Worm (Caenorhabditis elegans) whole organism, L1 larva: ENCODE results near the gene let-92.

Source experiments
- C16A3.4 ChIP-seq: fragments of 150-350 bp; optimal IDR thresholded peaks from 2 replicates; lab custom pipeline; 2014; ENCODE audit warnings: missing biosample characterization, missing genetic modification characterization
- C34B4.2 ChIP-seq: sonication (generic microtip); optimal IDR thresholded peaks from 2 replicates; lab custom pipeline; 2017; ENCODE audit warnings: mild to moderate bottlenecking, missing genetic modification characterization, missing compliant biosample characterization
- F16B12.6 ChIP-seq: fragments of 150-350 bp; optimal IDR thresholded peaks from 2 replicates; lab custom pipeline; 2014; ENCODE audit warnings: missing biosample characterization, missing genetic modification characterization
- aha-1 ChIP-seq: fragments of 150-350 bp; optimal IDR thresholded peaks from 2 replicates; lab custom pipeline; 2014; ENCODE audit warnings: missing biosample characterization, missing genetic modification characterization
- alr-1 ChIP-seq: fragments of 200-800 bp; sonication (Bioruptor generic); optimal IDR thresholded peaks from 2 replicates; lab custom pipeline; 2018; ENCODE audit warnings: borderline replicate concordance, mild to moderate bottlenecking, missing genetic modification characterization, missing compliant biosample characterization
- aly-2 ChIP-seq: fragments of 150-350 bp; optimal IDR thresholded peaks from 2 replicates; lab custom pipeline; 2014; ENCODE audit warnings: missing biosample characterization, missing genetic modification characterization
- ama-1 ChIP-seq: fragments of 150-350 bp; optimal IDR thresholded peaks from 2 replicates; lab custom pipeline; 2014
- blmp-1 ChIP-seq: fragments of 150-350 bp; optimal IDR thresholded peaks from 2 replicates; lab custom pipeline; 2014; ENCODE audit warnings: missing biosample characterization, missing genetic modification characterization
- ceh-63 ChIP-seq: fragments of 200-800 bp; sonication (Bioruptor generic); optimal IDR thresholded peaks from 2 replicates; lab custom pipeline; 2018; ENCODE audit warnings: mild to moderate bottlenecking, missing genetic modification characterization, missing compliant biosample characterization
- ceh-90 ChIP-seq: sonication (generic microtip); optimal IDR thresholded peaks from 2 replicates; lab custom pipeline; 2016; ENCODE audit warnings: missing genetic modification characterization, missing compliant biosample characterization
- ces-1 ChIP-seq: fragments of 150-350 bp; optimal IDR thresholded peaks from 2 replicates; lab custom pipeline; 2014; ENCODE audit warnings: missing biosample characterization, missing genetic modification reagents, missing genetic modification characterization
- dsc-1 ChIP-seq: sonication (generic microtip); optimal IDR thresholded peaks from 2 replicates; lab custom pipeline; 2016; ENCODE audit warnings: mild to moderate bottlenecking, missing genetic modification characterization, missing compliant biosample characterization
- efl-1 ChIP-seq, 4 experiments: fragments of 150-350 bp; optimal IDR thresholded peaks in 3 of 4; peaks in 1 of 4; 1 replicate in 1 of 4; 2 replicates in 3 of 4; lab custom pipeline; 2014; ENCODE audit warnings: missing biosample characterization in 2 of 4, missing genetic modification characterization in 2 of 4, missing genetic modification reagents in 2 of 4
- efl-3 ChIP-seq: fragments of 200-800 bp; sonication (Bioruptor generic); optimal IDR thresholded peaks from 2 replicates; lab custom pipeline; 2018; ENCODE audit warnings: mild to moderate bottlenecking, missing genetic modification characterization, missing compliant biosample characterization
- egl-27 ChIP-seq, 2 experiments: fragments of 150-350 bp in 1 of 2; sonication (generic microtip); optimal IDR thresholded peaks; 3 replicates each; lab custom pipeline; 2017 to 2018; ENCODE audit warnings: missing biosample characterization in 2 of 2, missing genetic modification characterization in 2 of 2, missing genetic modification reagents in 2 of 2
- ets-5 ChIP-seq: fragments of 200-800 bp; sonication (Bioruptor generic); IDR thresholded peaks from 2 replicates; pipeline ENCODE4 v1.3.6; 2022; ENCODE audit warnings: missing genetic modification characterization, missing compliant biosample characterization
- fkh-10 ChIP-seq: sonication (generic microtip); optimal IDR thresholded peaks from 2 replicates; lab custom pipeline; 2017; ENCODE audit warnings: missing biosample characterization, missing genetic modification reagents, missing genetic modification characterization
- grh-1 ChIP-seq: fragments of 200-800 bp; sonication (Bioruptor generic); IDR thresholded peaks from 2 replicates; pipeline ENCODE4 v1.3.6; 2022; ENCODE audit warnings: missing genetic modification reagents, missing genetic modification characterization, missing compliant biosample characterization
- hlh-4 ChIP-seq: sonication (generic microtip); optimal IDR thresholded peaks from 2 replicates; lab custom pipeline; 2016; ENCODE audit warnings: mild to moderate bottlenecking, missing genetic modification characterization, missing compliant biosample characterization
- hpl-2 ChIP-seq: fragments of 150-350 bp; optimal IDR thresholded peaks from 2 replicates; lab custom pipeline; 2014; ENCODE audit warnings: missing biosample characterization, missing genetic modification reagents, missing genetic modification characterization
- isw-1 ChIP-seq: fragments of 200-800 bp; sonication (Bioruptor generic); IDR thresholded peaks from 2 replicates; pipeline ENCODE4 v1.3.6; 2022; ENCODE audit warnings: missing genetic modification characterization, missing compliant biosample characterization
- lin-13 ChIP-seq: fragments of 150-350 bp; optimal IDR thresholded peaks from 2 replicates; lab custom pipeline; 2014; ENCODE audit warnings: missing biosample characterization, missing genetic modification reagents, missing genetic modification characterization
- lin-15B ChIP-seq: fragments of 150-350 bp; sonication (generic microtip); optimal IDR thresholded peaks from 3 replicates; lab custom pipeline; 2014; ENCODE audit warnings: missing biosample characterization, missing genetic modification characterization
- lin-39 ChIP-seq: fragments of 150-350 bp; optimal IDR thresholded peaks from 2 replicates; lab custom pipeline; 2014; ENCODE audit warnings: missing biosample characterization, missing genetic modification reagents, missing genetic modification characterization
- mab-9 ChIP-seq: fragments of 200-800 bp; sonication (Bioruptor generic); IDR thresholded peaks from 2 replicates; pipeline ENCODE4 v1.3.6; 2022; ENCODE audit warnings: missing genetic modification reagents, missing genetic modification characterization, missing compliant biosample characterization
- nhr-11 ChIP-seq: fragments of 150-350 bp; optimal IDR thresholded peaks from 2 replicates; lab custom pipeline; 2014; ENCODE audit warnings: missing biosample characterization, missing genetic modification characterization
- nhr-12 ChIP-seq: sonication (generic microtip); optimal IDR thresholded peaks from 2 replicates; lab custom pipeline; 2017; ENCODE audit warnings: missing biosample characterization, missing genetic modification characterization
- nhr-19 ChIP-seq: fragments of 200-800 bp; sonication (Bioruptor generic); conservative IDR thresholded peaks from 2 replicates; pipeline ENCODE4 v1.3.6; 2022; ENCODE audit warnings: missing genetic modification characterization, missing compliant biosample characterization
- nhr-20 ChIP-seq: sonication (generic microtip); optimal IDR thresholded peaks from 2 replicates; lab custom pipeline; 2016; ENCODE audit warnings: mild to moderate bottlenecking, missing genetic modification characterization, missing compliant biosample characterization
- nhr-237 ChIP-seq: fragments of 150-350 bp; optimal IDR thresholded peaks from 2 replicates; lab custom pipeline; 2014; ENCODE audit warnings: missing biosample characterization, missing genetic modification characterization
- nhr-28 ChIP-seq: fragments of 150-350 bp; optimal IDR thresholded peaks from 2 replicates; lab custom pipeline; 2014; ENCODE audit warnings: missing biosample characterization, missing genetic modification characterization
- nhr-47 ChIP-seq: sonication (generic microtip); optimal IDR thresholded peaks from 2 replicates; lab custom pipeline; 2016; ENCODE audit warnings: mild to moderate bottlenecking, missing genetic modification characterization, moderate library complexity, missing compliant biosample characterization
- nhr-71 ChIP-seq: sonication (generic microtip); optimal IDR thresholded peaks from 2 replicates; lab custom pipeline; 2016; ENCODE audit warnings: mild to moderate bottlenecking, missing genetic modification characterization, moderate library complexity, missing compliant biosample characterization
- nhr-76 ChIP-seq: sonication (generic microtip); optimal IDR thresholded peaks from 2 replicates; lab custom pipeline; 2017; ENCODE audit warnings: missing biosample characterization, missing genetic modification characterization
- nhr-84 ChIP-seq: sonication (generic microtip); optimal IDR thresholded peaks from 2 replicates; lab custom pipeline; 2017; ENCODE audit warnings: missing biosample characterization, missing genetic modification characterization
- nhr-85 ChIP-seq: sonication (generic microtip); peaks from one replicate; lab custom pipeline; 2016; ENCODE audit warnings: missing genetic modification characterization, inconsistent platforms, missing compliant biosample characterization
- pag-3 ChIP-seq: sonication (generic microtip); optimal IDR thresholded peaks from 2 replicates; lab custom pipeline; 2017; ENCODE audit warnings: missing genetic modification characterization, mild to moderate bottlenecking, missing compliant biosample characterization, antibody characterized with exemption, borderline replicate concordance; ENCODE audit not compliant: insufficient read depth
- pax-3 ChIP-seq: fragments of 200-800 bp; sonication (Bioruptor generic); optimal IDR thresholded peaks from 2 replicates; lab custom pipeline; 2018; ENCODE audit warnings: mild to moderate bottlenecking, missing genetic modification characterization, moderate library complexity, missing compliant biosample characterization
- pqm-1 ChIP-seq: sonication (generic microtip); optimal IDR thresholded peaks from 3 replicates; lab custom pipeline; 2017; ENCODE audit warnings: missing biosample characterization, missing genetic modification characterization
- rnt-1 ChIP-seq: sonication (generic microtip); optimal IDR thresholded peaks from 2 replicates; lab custom pipeline; 2016; ENCODE audit warnings: mild to moderate bottlenecking, missing genetic modification characterization, moderate library complexity, missing compliant biosample characterization
- snpc-4 ChIP-seq: fragments of 150-350 bp; optimal IDR thresholded peaks from 2 replicates; lab custom pipeline; 2014; ENCODE audit warnings: missing biosample characterization, missing genetic modification characterization
- swsn-7 ChIP-seq: sonication (generic microtip); optimal IDR thresholded peaks from 2 replicates; lab custom pipeline; 2016; ENCODE audit warnings: missing genetic modification characterization, missing compliant biosample characterization
- tlp-1 ChIP-seq: fragments of 150-350 bp; optimal IDR thresholded peaks from 2 replicates; lab custom pipeline; 2014; ENCODE audit warnings: missing biosample characterization, missing genetic modification characterization
- unc-130 ChIP-seq: fragments of 150-350 bp; optimal IDR thresholded peaks from 2 replicates; lab custom pipeline; 2017; ENCODE audit warnings: missing biosample characterization, missing genetic modification characterization, inconsistent platforms
- unc-86 ChIP-seq: sonication (generic microtip); optimal IDR thresholded peaks from 2 replicates; lab custom pipeline; 2016; ENCODE audit warnings: missing genetic modification characterization, missing compliant biosample characterization
- vab-15 ChIP-seq: sonication (generic microtip); optimal IDR thresholded peaks from 2 replicates; lab custom pipeline; 2017; ENCODE audit warnings: missing genotype, mild to moderate bottlenecking, missing genetic modification characterization, missing compliant biosample characterization
- xbp-1 ChIP-seq: sonication (generic microtip); optimal IDR thresholded peaks from 2 replicates; lab custom pipeline; 2016; ENCODE audit warnings: missing genetic modification characterization, missing compliant biosample characterization
- zag-1 ChIP-seq: fragments of 150-350 bp; optimal IDR thresholded peaks from 2 replicates; lab custom pipeline; 2014; ENCODE audit warnings: missing biosample characterization, missing genetic modification characterization
- zip-4 ChIP-seq: fragments of 200-800 bp; sonication (Bioruptor generic); optimal IDR thresholded peaks from 2 replicates; lab custom pipeline; 2018; ENCODE audit warnings: mild to moderate bottlenecking, missing genetic modification characterization, moderate library complexity, missing compliant biosample characterization
- ztf-11 ChIP-seq, 2 experiments: sonication (generic microtip); optimal IDR thresholded peaks; 2 replicates each; lab custom pipeline; 2016 to 2017; ENCODE audit warnings: missing genetic modification characterization in 2 of 2, missing biosample characterization in 1 of 2, missing compliant biosample characterization in 1 of 2

let-92 gene

DNA sequence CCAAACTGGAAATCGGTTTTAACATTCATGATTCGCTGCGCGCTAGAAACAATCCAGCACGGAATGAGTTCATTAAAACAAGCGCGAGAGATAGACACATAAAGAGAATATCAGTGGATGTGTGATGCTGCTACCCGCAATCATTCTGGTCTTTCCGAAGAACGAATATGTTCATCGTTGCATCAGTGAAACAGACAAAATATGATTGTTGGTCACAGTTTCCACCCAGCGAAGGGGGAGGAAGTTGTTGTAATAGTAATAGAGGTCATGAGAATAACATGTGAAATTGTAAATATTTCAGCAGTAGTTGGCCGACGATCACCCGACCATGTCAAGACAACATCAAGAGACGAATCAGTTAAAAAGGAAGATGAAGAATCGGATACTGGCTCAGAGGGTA lies 43.0 kb downstream of the let-92 start (continued):
- no peak for TF ChIP-seq nhr-76 (tag; lab: Kevin White, UChicago)
- no peak for TF ChIP-seq ceh-63 (GFP tag; lab: Kevin White, UChicago)
- TF ChIP-seq aly-2 (tag; lab: Kevin White, UChicago): no peak
- no peak for TF ChIP-seq ceh-90 (tag; lab: Kevin White, UChicago)
- TF ChIP-seq zip-4 (GFP tag; lab: Kevin White, UChicago): no peak
- no peak for TF ChIP-seq ces-1 (GFP tag; lab: Kevin White, UChicago)
- no peak for TF ChIP-seq fkh-10 (GFP tag; lab: Kevin White, UChicago)
- no peak for TF ChIP-seq grh-1 (GFP tag; lab: Robert Waterston, UW)
- no peak for TF ChIP-seq aha-1 (tag; lab: Kevin White, UChicago)
- TF ChIP-seq lin-39 (tag; lab: Kevin White, UChicago): no peak
- TF ChIP-seq F16B12.6 (tag; lab: Kevin White, UChicago): no peak
- TF ChIP-seq C16A3.4 (tag; lab: Kevin White, UChicago): no peak
- no peak for TF ChIP-seq isw-1 (GFP tag; lab: Robert Waterston, UW)
- TF ChIP-seq tlp-1 (tag; lab: Kevin White, UChicago): no peak
- TF ChIP-seq xbp-1: no peak
- TF ChIP-seq efl-3: no peak
- no peak for TF ChIP-seq swsn-7 (tag; lab: Kevin White, UChicago)
- TF ChIP-seq snpc-4 (tag; lab: Kevin White, UChicago): no peak
- TF ChIP-seq nhr-237 (tag; lab: Kevin White, UChicago): no peak
- peak; percentile 32 for TF ChIP-seq blmp-1 (tag; lab: Kevin White, UChicago)
- TF ChIP-seq unc-86: no peak
- TF ChIP-seq unc-130: no peak
- no peak for TF ChIP-seq mab-9 (GFP tag; lab: Robert Waterston, UW)
- TF ChIP-seq ets-5: no peak
- TF ChIP-seq nhr-28 (tag; lab: Kevin White, UChicago): no peak
- no peak for TF ChIP-seq egl-27 (tag; optimal IDR thresholded peaks at IDR 0.05; lab: Kevin White, UChicago)
- no peak for TF ChIP-seq hlh-4
- no peak for TF ChIP-seq zag-1 (tag; lab: Kevin White, UChicago)
- no peak for TF ChIP-seq nhr-12
- TF ChIP-seq efl-1 (optimal IDR thresholded peaks at IDR 0.05; lab: Kevin White, UChicago): no peak
- no peak for TF ChIP-seq efl-1 (GFP tag; optimal IDR thresholded peaks at IDR 0.05 in 1 of 2; lab: Kevin White, UChicago)
- TF ChIP-seq ama-1 (lab: Kevin White, UChicago): no peak
- no peak for TF ChIP-seq C34B4.2 (tag; lab: Kevin White, UChicago)
- TF ChIP-seq lin-13 (GFP tag; lab: Kevin White, UChicago): no peak
- TF ChIP-seq lin-15B (tag; lab: Kevin White, UChicago): no peak
- TF ChIP-seq dsc-1: no peak
- TF ChIP-seq ztf-11 (tag; optimal IDR thresholded peaks at IDR 0.05; lab: Kevin White, UChicago): no peak
- TF ChIP-seq pax-3: no peak
- no peak for TF ChIP-seq pqm-1 (tag; lab: Kevin White, UChicago)
- TF ChIP-seq pag-3 (tag; lab: Kevin White, UChicago): no peak
- 0 out of 2 replicates have a peak, but pooled peaks have one; percentile 6 for TF ChIP-seq nhr-19 (GFP tag; lab: Robert Waterston, UW)
- TF ChIP-seq nhr-47 (tag; lab: Kevin White, UChicago): no peak
- TF ChIP-seq rnt-1: no peak
- no peak for TF ChIP-seq hpl-2 (GFP tag; lab: Kevin White, UChicago)
- peak; percentile 37 for TF ChIP-seq nhr-20
- no peak for TF ChIP-seq nhr-11 (tag; lab: Kevin White, UChicago)
- no peak for TF ChIP-seq nhr-84
- peak; percentile 29 for TF ChIP-seq nhr-71 (tag; lab: Kevin White, UChicago)
- no peak for TF ChIP-seq alr-1 (tag; lab: Kevin White, UChicago)
- TF ChIP-seq vab-15: no peak
- peak; percentile 6 for TF ChIP-seq nhr-85 (tag; lab: Kevin White, UChicago)
